Worm (Caenorhabditis elegans): ENCODE results near the gene Y25C1A.14.

ce11 chrII:3100546-3100945 is 3.8 kb upstream of the Y25C1A.14 start, which contains the start of gene srg-24:
- TF ChIP-seq zag-1 (tag; optimal IDR thresholded peaks at IDR 0.05) (no peak), elt-3 (tag; optimal IDR thresholded peaks at IDR 0.05) (no peak), elt-1 (tag; optimal IDR thresholded peaks at IDR 0.05) (no peak), skn-1 (tag; optimal IDR thresholded peaks at IDR 0.05) (no peak), nhr-23 (tag; optimal IDR thresholded peaks at IDR 0.05) (no peak), pha-4 (tag; optimal IDR thresholded peaks at IDR 0.05) (no peak), ceh-16 (tag; optimal IDR thresholded peaks at IDR 0.05) (no peak), nhr-237 (tag; optimal IDR thresholded peaks at IDR 0.05) (no peak), unc-62 (GFP tag; optimal IDR thresholded peaks at IDR 0.05) (no peak)

Measured in whole organism, L3 larva.